Fruit fly (Drosophila melanogaster) whole organism, embryonic: ENCODE results near the gene CG13457.

Experiments used
- ATbp ChIP-seq: fragments of 200-800 bp; sonication (Bioruptor generic); optimal IDR thresholded peaks from 2 replicates; lab custom pipeline; 2017; ENCODE audit warnings: missing biosample characterization, mild to moderate bottlenecking, missing genetic modification characterization, missing genetic modification reagents
- C15 ChIP-seq: fragments of 200-800 bp; sonication (Bioruptor generic); IDR thresholded peaks from 3 replicates; pipeline ENCODE4 v1.3.6; 2022; ENCODE audit warnings: missing biosample characterization, missing genetic modification characterization
- CG10959 ChIP-seq: fragments of 200-800 bp; sonication (Bioruptor generic); IDR thresholded peaks from 2 replicates; pipeline ENCODE4 v1.3.6; 2022; ENCODE audit warnings: missing biosample characterization, missing genetic modification characterization
- CG11085 ChIP-seq: fragments of 200-800 bp; sonication (Bioruptor generic); IDR thresholded peaks from 2 replicates; pipeline ENCODE4 v1.3.6; 2022; ENCODE audit warnings: missing biosample characterization, missing genetic modification characterization
- CG12299 ChIP-seq: fragments of 200-800 bp; sonication (Bioruptor generic); optimal IDR thresholded peaks from 2 replicates; lab custom pipeline; 2018; ENCODE audit warnings: missing biosample characterization, mild to moderate bottlenecking, missing genetic modification characterization
- CG12391 ChIP-seq: fragments of 200-800 bp; sonication (Bioruptor generic); optimal IDR thresholded peaks from 3 replicates; lab custom pipeline; 2018; ENCODE audit warnings: missing biosample characterization, mild to moderate bottlenecking, missing genetic modification characterization, moderate library complexity
- CG12769 ChIP-seq: fragments of 200-800 bp; sonication (Bioruptor generic); optimal IDR thresholded peaks from 2 replicates; lab custom pipeline; 2019; ENCODE audit warnings: missing biosample characterization, mild to moderate bottlenecking, missing genetic modification characterization, moderate library complexity
- CG13296 ChIP-seq: fragments of 200-800 bp; sonication (Bioruptor generic); optimal IDR thresholded peaks from 3 replicates; lab custom pipeline; 2018; ENCODE audit warnings: missing biosample characterization, mild to moderate bottlenecking, missing genetic modification characterization
- CG14014 ChIP-seq: fragments of 200-800 bp; sonication (Bioruptor generic); IDR thresholded peaks from 2 replicates; pipeline ENCODE4 v1.3.6; 2022; ENCODE audit warnings: missing biosample characterization, missing genetic modification characterization
- CG14710 ChIP-seq: fragments of 200-800 bp; sonication (Bioruptor generic); optimal IDR thresholded peaks from 3 replicates; lab custom pipeline; 2019; ENCODE audit warnings: missing biosample characterization, mild to moderate bottlenecking, missing genetic modification characterization, moderate library complexity
- CG17186 ChIP-seq: fragments of 200-800 bp; sonication (Bioruptor generic); optimal IDR thresholded peaks from 3 replicates; lab custom pipeline; 2017; ENCODE audit warnings: missing biosample characterization, missing genetic modification reagents, missing genetic modification characterization
- CG17328 ChIP-seq: fragments of 200-800 bp; sonication (Bioruptor generic); IDR thresholded peaks from 2 replicates; pipeline ENCODE4 v1.3.6; 2022; ENCODE audit warnings: missing biosample characterization, missing genetic modification characterization
- CG17359 ChIP-seq: fragments of 200-800 bp; sonication (Bioruptor generic); optimal IDR thresholded peaks from 3 replicates; lab custom pipeline; 2018; ENCODE audit warnings: missing biosample characterization, mild to moderate bottlenecking, missing genetic modification characterization, moderate library complexity
- CG17829 ChIP-seq: fragments of 200-800 bp; optimal IDR thresholded peaks from 2 replicates; lab custom pipeline; 2019; ENCODE audit warnings: missing biosample characterization, mild to moderate bottlenecking, missing genetic modification characterization, moderate library complexity
- CG18764 ChIP-seq: fragments of 200-800 bp; sonication (Bioruptor generic); optimal IDR thresholded peaks from 3 replicates; lab custom pipeline; 2016; ENCODE audit warnings: missing biosample characterization, missing genetic modification characterization
- CG2120 ChIP-seq: fragments of 200-800 bp; sonication (Bioruptor generic); optimal IDR thresholded peaks from 3 replicates; lab custom pipeline; 2016; ENCODE audit warnings: missing biosample characterization, missing genetic modification characterization
- CG33213 ChIP-seq: fragments of 200-800 bp; sonication (Bioruptor generic); optimal IDR thresholded peaks from 3 replicates; lab custom pipeline; 2016; ENCODE audit warnings: missing biosample characterization, missing genetic modification characterization
- CG34422 ChIP-seq: fragments of 200-800 bp; sonication (Bioruptor generic); IDR thresholded peaks from 3 replicates; pipeline ENCODE4 v1.3.6; 2022; ENCODE audit warnings: missing biosample characterization, missing genetic modification characterization
- CG6813 ChIP-seq: fragments of 200-800 bp; sonication (Bioruptor generic); optimal IDR thresholded peaks from 2 replicates; lab custom pipeline; 2017; ENCODE audit warnings: missing biosample characterization, missing genetic modification characterization, mild to moderate bottlenecking, moderate library complexity, missing genetic modification reagents
- CG9437 ChIP-seq: fragments of 200-800 bp; sonication (Bioruptor generic); optimal IDR thresholded peaks from 2 replicates; lab custom pipeline; 2018; ENCODE audit warnings: missing biosample characterization, mild to moderate bottlenecking, missing genetic modification characterization
- CG9876 ChIP-seq: fragments of 200-800 bp; sonication (Bioruptor generic); optimal IDR thresholded peaks from 2 replicates; lab custom pipeline; 2016; ENCODE audit warnings: missing biosample characterization, missing genetic modification characterization
- Ets65A ChIP-seq: fragments of 200-800 bp; sonication (Bioruptor generic); peaks from one replicate; lab custom pipeline; 2016; ENCODE audit warnings: missing biosample characterization, missing genetic modification characterization
- Fer1 ChIP-seq: fragments of 200-800 bp; sonication (Bioruptor generic); optimal IDR thresholded peaks from 2 replicates; lab custom pipeline; 2017; ENCODE audit warnings: missing biosample characterization, mild to moderate bottlenecking, missing genetic modification characterization
- HLH3B ChIP-seq: fragments of 200-800 bp; sonication (Bioruptor generic); IDR thresholded peaks from 2 replicates; pipeline ENCODE4 v1.3.6; 2022; ENCODE audit warnings: missing biosample characterization, missing genetic modification characterization
- Hr51 ChIP-seq, 2 experiments: fragments of 200-800 bp; sonication (Bioruptor generic); optimal IDR thresholded peaks; 2 replicates in 1 of 2; 3 replicates in 1 of 2; lab custom pipeline; 2016 to 2018; ENCODE audit warnings: missing biosample characterization in 2 of 2, missing genetic modification characterization in 2 of 2, mild to moderate bottlenecking in 1 of 2, moderate library complexity in 1 of 2
- Mrtf ChIP-seq: fragments of 200-800 bp; sonication (Bioruptor generic); IDR thresholded peaks from 3 replicates; pipeline ENCODE4 v1.3.6; 2022; ENCODE audit warnings: missing biosample characterization, missing genetic modification characterization
- Neu2 ChIP-seq: fragments of 200-800 bp; sonication (Bioruptor generic); optimal IDR thresholded peaks from 3 replicates; lab custom pipeline; 2016; ENCODE audit warnings: missing biosample characterization, missing genetic modification characterization, borderline replicate concordance
- chinmo ChIP-seq: fragments of 200-800 bp; sonication (Bioruptor generic); IDR thresholded peaks from 4 replicates; pipeline ENCODE4 v1.3.6; 2022; ENCODE audit warnings: missing biosample characterization, missing genetic modification characterization; ENCODE audit not compliant: partially characterized antibody
- cwo ChIP-seq: fragments of 200-800 bp; sonication (Bioruptor generic); optimal IDR thresholded peaks from 3 replicates; lab custom pipeline; 2017; ENCODE audit warnings: missing biosample characterization, missing genetic modification characterization, mild to moderate bottlenecking, moderate library complexity, missing genetic modification reagents
- esg ChIP-seq: fragments of 200-800 bp; sonication (Bioruptor generic); conservative IDR thresholded peaks from 2 replicates; pipeline ENCODE4 v1.3.6; 2022; ENCODE audit warnings: missing biosample characterization, missing genetic modification characterization
- eyg ChIP-seq: fragments of 200-800 bp; sonication (Bioruptor generic); optimal IDR thresholded peaks from 3 replicates; lab custom pipeline; 2016; ENCODE audit warnings: missing biosample characterization, missing genetic modification characterization
- ham ChIP-seq: fragments of 200-800 bp; sonication (Bioruptor generic); IDR thresholded peaks from 2 replicates; pipeline ENCODE4 v1.3.6; 2022; ENCODE audit warnings: missing biosample characterization, missing genetic modification characterization
- kah ChIP-seq: fragments of 200-800 bp; sonication (Bioruptor generic); optimal IDR thresholded peaks from 2 replicates; lab custom pipeline; 2018; ENCODE audit warnings: missing biosample characterization, mild to moderate bottlenecking, missing genetic modification characterization
- lab ChIP-seq: fragments of 200-800 bp; sonication (Bioruptor generic); optimal IDR thresholded peaks from 3 replicates; lab custom pipeline; 2017; ENCODE audit warnings: missing biosample characterization, missing genetic modification characterization, mild to moderate bottlenecking, moderate library complexity, missing genetic modification reagents
- mam ChIP-seq: fragments of 200-800 bp; sonication (Bioruptor generic); optimal IDR thresholded peaks from 3 replicates; lab custom pipeline; 2016; ENCODE audit warnings: missing biosample characterization, missing genetic modification characterization
- nau ChIP-seq: fragments of 200-800 bp; sonication (Bioruptor generic); optimal IDR thresholded peaks from 3 replicates; lab custom pipeline; 2017; ENCODE audit warnings: missing biosample characterization, mild to moderate bottlenecking, missing genetic modification characterization, missing genetic modification reagents
- nerfin-2 ChIP-seq: fragments of 200-800 bp; sonication (Bioruptor generic); IDR thresholded peaks from 2 replicates; pipeline ENCODE4 v1.3.6; 2022; ENCODE audit warnings: missing biosample characterization, missing genetic modification characterization; ENCODE audit not compliant: partially characterized antibody
- nmo ChIP-seq: fragments of 200-800 bp; sonication (Bioruptor generic); optimal IDR thresholded peaks from 2 replicates; lab custom pipeline; 2018; ENCODE audit warnings: missing biosample characterization, mild to moderate bottlenecking, missing genetic modification characterization, moderate library complexity
- peb ChIP-seq: fragments of 200-800 bp; sonication (Bioruptor generic); IDR thresholded peaks from 2 replicates; pipeline ENCODE4 v1.3.6; 2022; ENCODE audit warnings: missing biosample characterization, missing genetic modification characterization
- pfk ChIP-seq: fragments of 200-800 bp; sonication (Bioruptor generic); optimal IDR thresholded peaks from 2 replicates; lab custom pipeline; 2018; ENCODE audit warnings: missing biosample characterization, mild to moderate bottlenecking, missing genetic modification characterization, moderate library complexity
- phol ChIP-seq: fragments of 200-800 bp; sonication (Bioruptor generic); optimal IDR thresholded peaks from 3 replicates; lab custom pipeline; 2018; ENCODE audit warnings: missing biosample characterization, mild to moderate bottlenecking, missing genetic modification characterization, moderate library complexity
- pum ChIP-seq: fragments of 200-800 bp; sonication (Bioruptor generic); optimal IDR thresholded peaks from 2 replicates; lab custom pipeline; 2016; ENCODE audit warnings: missing biosample characterization, missing genetic modification characterization
- salm ChIP-seq: fragments of 200-800 bp; sonication (Bioruptor generic); optimal IDR thresholded peaks from 2 replicates; lab custom pipeline; 2018; ENCODE audit warnings: missing biosample characterization, mild to moderate bottlenecking, missing genetic modification characterization
- sens ChIP-seq: fragments of 200-800 bp; sonication (Bioruptor generic); peaks from one replicate; lab custom pipeline; 2016; ENCODE audit warnings: missing biosample characterization, missing genetic modification characterization
- stc ChIP-seq: fragments of 200-800 bp; sonication (Bioruptor generic); IDR thresholded peaks from 2 replicates; pipeline ENCODE4 v1.3.6; 2022; ENCODE audit warnings: missing biosample characterization, missing genetic modification characterization
- sug ChIP-seq: fragments of 200-800 bp; optimal IDR thresholded peaks from 2 replicates; lab custom pipeline; 2019; ENCODE audit warnings: missing biosample characterization, mild to moderate bottlenecking, missing genetic modification characterization, moderate library complexity
- tup ChIP-seq: fragments of 200-800 bp; sonication (Bioruptor generic); optimal IDR thresholded peaks from 2 replicates; lab custom pipeline; 2016; ENCODE audit warnings: missing biosample characterization, mild to moderate bottlenecking, missing genetic modification characterization, moderate library complexity
- vvl ChIP-seq: fragments of 200-800 bp; sonication (Bioruptor generic); IDR thresholded peaks from 2 replicates; pipeline ENCODE4 v1.3.6; 2022; ENCODE audit warnings: missing biosample characterization, missing genetic modification characterization
- z ChIP-seq: fragments of 200-800 bp; sonication (Bioruptor generic); IDR thresholded peaks from 3 replicates; pipeline ENCODE4 v1.3.6; 2022; ENCODE audit warnings: missing biosample characterization, missing genetic modification characterization

Gene CG13457

dm6 chr3L:15097878-15098520 lies 33.2 kb downstream of the CG13457 start, which contains the start of gene Ctps (continued):
- TF ChIP-seq CG33213 (GFP tag; lab: Kevin White, UChicago) (peak; percentile 34), CG10959 (GFP tag; lab: Robert Waterston, UW) (no peak), phol (tag; lab: Kevin White, UChicago) (peak; percentile 2), CG9437 (GFP tag; lab: Kevin White, UChicago) (no peak), CG18764 (GFP tag; lab: Kevin White, UChicago) (no peak), sug (tag; lab: Kevin White, UChicago) (no peak), Hr51 (GFP tag; optimal IDR thresholded peaks at IDR 0.05; lab: Kevin White, UChicago) (peak in 1 of 2 experiments; percentile 15), CG14710 (peak; percentile 26), nerfin-2 (GFP tag; lab: Robert Waterston, UW) (no peak), CG13296 (GFP tag; lab: Kevin White, UChicago) (peak; percentile 35), stc (no peak), CG17328 (GFP tag; lab: Robert Waterston, UW) (no peak), pum (GFP tag; lab: Kevin White, UChicago) (no peak), Fer1 (GFP tag; lab: Kevin White, UChicago) (peak; percentile 27), sens (GFP tag; lab: Kevin White, UChicago) (peak; percentile 67), chinmo (GFP tag; lab: Robert Waterston, UW) (no peak), CG17829 (tag; lab: Kevin White, UChicago) (no peak), mam (GFP tag; lab: Kevin White, UChicago) (peak; percentile 21), CG17186 (GFP tag; lab: Kevin White, UChicago) (peak; percentile 30), CG11085 (GFP tag; lab: Robert Waterston, UW) (no peak), ham (GFP tag; lab: Robert Waterston, UW) (no peak), C15 (GFP tag; lab: Robert Waterston, UW) (no peak), CG12769 (tag; lab: Kevin White, UChicago) (peak; percentile 2), cwo (GFP tag; lab: Kevin White, UChicago) (no peak), CG17359 (tag; lab: Kevin White, UChicago) (peak; percentile 34), CG2120 (peak; percentile 43), CG9876 (GFP tag; lab: Kevin White, UChicago) (no peak), CG14014 (GFP tag; lab: Robert Waterston, UW) (no peak; the same call in 1 of the 2 replicates), esg (GFP tag; lab: Robert Waterston, UW) (no peak), CG6813 (GFP tag; lab: Kevin White, UChicago) (no peak), Ets65A (peak; percentile 82), salm (tag; lab: Kevin White, UChicago) (no peak), CG12299 (tag; lab: Kevin White, UChicago) (no peak), Neu2 (GFP tag; lab: Kevin White, UChicago) (no peak), Mrtf (GFP tag; lab: Robert Waterston, UW) (no peak), peb (GFP tag; lab: Robert Waterston, UW) (0 out of 2 replicates have a peak, but pooled peaks have one; percentile 16), pfk (no peak), CG12391 (tag; lab: Kevin White, UChicago) (peak; percentile 41), tup (no peak), CG34422 (GFP tag; lab: Robert Waterston, UW) (peak; percentile 27; the same call in 1 of the 3 replicates), lab (GFP tag; lab: Kevin White, UChicago) (peak; percentile 24), z (GFP tag; lab: Robert Waterston, UW) (0 out of 3 replicates have a peak, but pooled peaks have one; percentile 7), nau (GFP tag; lab: Kevin White, UChicago) (peak; percentile 25), HLH3B (GFP tag; lab: Robert Waterston, UW) (no peak), kah (GFP tag; lab: Kevin White, UChicago) (no peak), ATbp (GFP tag; lab: Kevin White, UChicago) (no peak), eyg (GFP tag; lab: Kevin White, UChicago) (no peak), nmo (no peak), vvl (GFP tag; lab: Robert Waterston, UW) (0 out of 2 replicates have a peak, but pooled peaks have one; percentile 40)
